Fruit fly (Drosophila melanogaster) whole organism, pupa: ENCODE results near the gene soti.

Experiments
- CG10348 ChIP-seq: fragments of 200-800 bp; sonication (Bioruptor generic); IDR thresholded peaks from 2 replicates; pipeline ENCODE4 v1.3.6; 2022; ENCODE audit warnings: missing biosample characterization, missing genetic modification characterization
- CG12605 ChIP-seq: fragments of 200-800 bp; sonication (Bioruptor generic); IDR thresholded peaks from 2 replicates; pipeline ENCODE4 v1.3.6; 2022; ENCODE audit warnings: missing biosample characterization, missing genetic modification characterization
- CG13204 ChIP-seq: fragments of 200-800 bp; sonication (Bioruptor generic); optimal IDR thresholded peaks from 2 replicates; lab custom pipeline; 2018; ENCODE audit warnings: missing biosample characterization, mild to moderate bottlenecking, missing genetic modification characterization, moderate library complexity
- CG15710 ChIP-seq: fragments of 200-800 bp; sonication (Bioruptor generic); optimal IDR thresholded peaks from 2 replicates; lab custom pipeline; 2018; ENCODE audit warnings: missing biosample characterization, mild to moderate bottlenecking, missing genetic modification characterization, moderate library complexity
- CG32121 ChIP-seq: fragments of 200-800 bp; sonication (Bioruptor generic); IDR thresholded peaks from 2 replicates; pipeline ENCODE4 v1.3.6; 2022; ENCODE audit warnings: missing biosample characterization, missing genetic modification characterization
- CG34367 ChIP-seq: fragments of 200-800 bp; sonication (Bioruptor generic); optimal IDR thresholded peaks from 2 replicates; lab custom pipeline; 2018; ENCODE audit warnings: missing biosample characterization, mild to moderate bottlenecking, missing genetic modification characterization
- CG8159 ChIP-seq: fragments of 200-800 bp; sonication (Bioruptor generic); optimal IDR thresholded peaks from 3 replicates; lab custom pipeline; 2018; ENCODE audit warnings: missing biosample characterization, mild to moderate bottlenecking, missing genetic modification characterization, moderate library complexity
- CG9948 ChIP-seq: fragments of 200-800 bp; sonication (Bioruptor generic); optimal IDR thresholded peaks from 2 replicates; lab custom pipeline; 2018; ENCODE audit warnings: missing biosample characterization, mild to moderate bottlenecking, missing genetic modification characterization, moderate library complexity
- D1 ChIP-seq: fragments of 200-800 bp; sonication (Bioruptor generic); optimal IDR thresholded peaks from 2 replicates; lab custom pipeline; 2018; ENCODE audit warnings: missing biosample characterization, mild to moderate bottlenecking, missing genetic modification characterization, moderate library complexity
- EcR ChIP-seq: fragments of 200-800 bp; sonication (Bioruptor generic); optimal IDR thresholded peaks from 3 replicates; lab custom pipeline; 2019; ENCODE audit warnings: missing biosample characterization, missing genetic modification characterization, mild to moderate bottlenecking, moderate library complexity, missing genetic modification reagents
- Ets98B ChIP-seq: fragments of 200-800 bp; sonication (Bioruptor generic); IDR thresholded peaks from 2 replicates; pipeline ENCODE4 v1.3.6; 2022; ENCODE audit warnings: missing biosample characterization, missing genetic modification characterization
- Pif1A ChIP-seq: fragments of 200-800 bp; sonication (Bioruptor generic); optimal IDR thresholded peaks from 3 replicates; lab custom pipeline; 2016; ENCODE audit warnings: missing biosample characterization, missing genetic modification characterization
- fd96Ca ChIP-seq: fragments of 200-800 bp; sonication (Bioruptor generic); IDR thresholded peaks from 3 replicates; pipeline ENCODE4 v1.3.6; 2022; ENCODE audit warnings: missing biosample characterization, missing genetic modification characterization
- rn ChIP-seq: fragments of 200-800 bp; sonication (Bioruptor generic); IDR thresholded peaks from 2 replicates; pipeline ENCODE4 v1.3.6; 2022; ENCODE audit warnings: missing biosample characterization, missing genetic modification characterization

DNA sequence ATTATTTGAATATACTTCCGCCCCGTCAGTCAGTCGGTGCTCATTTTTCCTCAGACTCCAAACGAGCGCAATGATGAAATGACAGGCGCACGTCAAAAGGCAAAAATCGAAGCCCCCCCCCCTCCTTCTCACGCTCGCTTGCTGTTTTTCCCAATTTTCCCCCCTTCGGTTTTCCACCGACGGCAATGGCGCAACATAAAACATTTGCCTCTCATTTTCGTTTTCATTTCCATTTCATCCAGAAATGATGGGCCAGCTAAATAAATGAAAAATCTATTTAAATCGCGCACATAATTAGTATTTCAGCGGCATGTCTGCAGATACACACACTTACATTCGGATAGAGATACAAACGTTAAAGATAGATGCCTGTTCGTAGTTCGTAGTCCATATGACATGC lies 50.0 kb downstream of the soti start:
- TF ChIP-seq rn (no peak), CG32121 (GFP tag; lab: Robert Waterston, UW) (no peak), CG34367 (tag; lab: Kevin White, UChicago) (no peak), CG9948 (tag; lab: Kevin White, UChicago) (no peak), Ets98B (GFP tag; lab: Robert Waterston, UW) (no peak), CG8159 (tag; lab: Kevin White, UChicago) (no peak), CG13204 (no peak), CG10348 (GFP tag; lab: Robert Waterston, UW) (no peak), CG12605 (GFP tag; lab: Robert Waterston, UW) (no peak), EcR (no peak), CG15710 (tag; lab: Kevin White, UChicago) (no peak), Pif1A (GFP tag; lab: Kevin White, UChicago) (no peak), fd96Ca (no peak), D1 (tag; lab: Kevin White, UChicago) (no peak)
